Fruit fly (Drosophila melanogaster) whole organism, embryonic: Measurements from ENCODE around the gene CG5969.
A peak's percentile ranks its signal among the peaks of the same experiment; 100 is the strongest.

ENCODE experiments used
- ATbp ChIP-seq: fragments of 200-800 bp; sonication (Bioruptor generic); optimal IDR thresholded peaks from 2 replicates; lab custom pipeline; 2017; ENCODE audit warnings: missing biosample characterization, mild to moderate bottlenecking, missing genetic modification characterization, missing genetic modification reagents
- Aef1 ChIP-seq: fragments of 200-800 bp; sonication (Bioruptor generic); IDR thresholded peaks from 3 replicates; pipeline ENCODE4 v1.3.6; 2022; ENCODE audit warnings: missing biosample characterization, missing genetic modification characterization
- Asciz ChIP-seq: fragments of 200-800 bp; sonication (Bioruptor generic); optimal IDR thresholded peaks from 2 replicates; lab custom pipeline; 2017; ENCODE audit warnings: missing biosample characterization, mild to moderate bottlenecking, missing genetic modification characterization, missing genetic modification reagents
- B-H2 ChIP-seq: fragments of 200-800 bp; sonication (Bioruptor generic); optimal IDR thresholded peaks from 2 replicates; lab custom pipeline; 2018; ENCODE audit warnings: missing biosample characterization, mild to moderate bottlenecking, missing genetic modification characterization
- CG10959 ChIP-seq: fragments of 200-800 bp; sonication (Bioruptor generic); IDR thresholded peaks from 2 replicates; pipeline ENCODE4 v1.3.6; 2022; ENCODE audit warnings: missing biosample characterization, missing genetic modification characterization
- CG12071 ChIP-seq: fragments of 200-800 bp; sonication (Bioruptor generic); optimal IDR thresholded peaks from 3 replicates; lab custom pipeline; 2018; ENCODE audit warnings: missing biosample characterization, mild to moderate bottlenecking, missing genetic modification characterization
- CG12219 ChIP-seq: fragments of 200-800 bp; sonication (Bioruptor generic); optimal IDR thresholded peaks from 3 replicates; lab custom pipeline; 2018; ENCODE audit warnings: missing biosample characterization, mild to moderate bottlenecking, missing genetic modification characterization
- CG12659 ChIP-seq: fragments of 200-800 bp; sonication (Bioruptor generic); optimal IDR thresholded peaks from 3 replicates; lab custom pipeline; 2017; ENCODE audit warnings: mild to moderate bottlenecking, missing biosample characterization, missing genetic modification reagents, missing genetic modification characterization
- CG14965 ChIP-seq: fragments of 200-800 bp; sonication (Bioruptor generic); optimal IDR thresholded peaks from 2 replicates; lab custom pipeline; 2016; ENCODE audit warnings: missing biosample characterization, missing genetic modification characterization, borderline replicate concordance
- CG15011 ChIP-seq: fragments of 200-800 bp; sonication (Bioruptor generic); optimal IDR thresholded peaks from 3 replicates; lab custom pipeline; 2018; ENCODE audit warnings: missing biosample characterization, mild to moderate bottlenecking, missing genetic modification characterization
- CG15514 ChIP-seq: fragments of 200-800 bp; sonication (Bioruptor generic); optimal IDR thresholded peaks from 3 replicates; lab custom pipeline; 2017; ENCODE audit warnings: missing biosample characterization, missing genetic modification characterization, mild to moderate bottlenecking, moderate library complexity, missing genetic modification reagents
- CG1603 ChIP-seq: fragments of 200-800 bp; sonication (Bioruptor generic); optimal IDR thresholded peaks from 2 replicates; lab custom pipeline; 2019; ENCODE audit warnings: missing biosample characterization, mild to moderate bottlenecking, missing genetic modification characterization, moderate library complexity
- CG1792 ChIP-seq: fragments of 200-800 bp; sonication (Bioruptor generic); optimal IDR thresholded peaks from 2 replicates; lab custom pipeline; 2016; ENCODE audit warnings: missing biosample characterization, missing genetic modification characterization
- CG18599 ChIP-seq: fragments of 200-800 bp; sonication (Bioruptor generic); optimal IDR thresholded peaks from 3 replicates; lab custom pipeline; 2017; ENCODE audit warnings: missing biosample characterization, missing genetic modification characterization, mild to moderate bottlenecking, moderate library complexity, missing genetic modification reagents
- CG34376 ChIP-seq: fragments of 200-800 bp; sonication (Bioruptor generic); optimal IDR thresholded peaks from 2 replicates; lab custom pipeline; 2018; ENCODE audit warnings: missing biosample characterization, mild to moderate bottlenecking, missing genetic modification characterization
- CG4328 ChIP-seq: fragments of 200-800 bp; sonication (Bioruptor generic); optimal IDR thresholded peaks from 3 replicates; lab custom pipeline; 2017; ENCODE audit warnings: missing biosample characterization, missing genetic modification reagents, missing genetic modification characterization
- CG5180 ChIP-seq: fragments of 200-800 bp; sonication (Bioruptor generic); optimal IDR thresholded peaks from 3 replicates; lab custom pipeline; 2017; ENCODE audit warnings: missing biosample characterization, missing genetic modification characterization, mild to moderate bottlenecking, moderate library complexity, missing genetic modification reagents
- CG6272 ChIP-seq: fragments of 200-800 bp; sonication (Bioruptor generic); IDR thresholded peaks from 2 replicates; pipeline ENCODE4 v1.3.6; 2022; ENCODE audit warnings: missing biosample characterization, missing genetic modification characterization
- CG6813 ChIP-seq: fragments of 200-800 bp; sonication (Bioruptor generic); optimal IDR thresholded peaks from 2 replicates; lab custom pipeline; 2017; ENCODE audit warnings: missing biosample characterization, missing genetic modification characterization, mild to moderate bottlenecking, moderate library complexity, missing genetic modification reagents
- CG7271 ChIP-seq: fragments of 200-800 bp; sonication (Bioruptor generic); optimal IDR thresholded peaks from 2 replicates; lab custom pipeline; 2018; ENCODE audit warnings: missing biosample characterization, mild to moderate bottlenecking, missing genetic modification characterization, moderate library complexity
- CG7839 ChIP-seq: fragments of 200-800 bp; sonication (Bioruptor generic); optimal IDR thresholded peaks from 3 replicates; lab custom pipeline; 2018; ENCODE audit warnings: missing biosample characterization, mild to moderate bottlenecking, missing genetic modification characterization, moderate library complexity
- CG8089 ChIP-seq: fragments of 200-800 bp; sonication (Bioruptor generic); optimal IDR thresholded peaks from 3 replicates; lab custom pipeline; 2016; ENCODE audit warnings: missing biosample characterization, missing genetic modification characterization
- Dbx ChIP-seq: fragments of 200-800 bp; sonication (Bioruptor generic); IDR thresholded peaks from 3 replicates; pipeline ENCODE4 v1.3.6; 2022; ENCODE audit warnings: missing biosample characterization, missing genetic modification characterization
- E2f2 ChIP-seq: fragments of 200-800 bp; sonication (Bioruptor generic); IDR thresholded peaks from 2 replicates; pipeline ENCODE4 v1.3.6; 2022; ENCODE audit warnings: missing biosample characterization, missing genetic modification characterization
- HHEX ChIP-seq: fragments of 200-800 bp; sonication (Bioruptor generic); optimal IDR thresholded peaks from 3 replicates; lab custom pipeline; 2017; ENCODE audit warnings: missing biosample characterization, mild to moderate bottlenecking, missing genetic modification characterization, missing genetic modification reagents
- HLH54F ChIP-seq: fragments of 200-800 bp; sonication (Bioruptor generic); optimal IDR thresholded peaks from 3 replicates; lab custom pipeline; 2016; ENCODE audit warnings: missing biosample characterization, missing genetic modification characterization
- Hand ChIP-seq: fragments of 200-800 bp; sonication (Bioruptor generic); optimal IDR thresholded peaks from 2 replicates; lab custom pipeline; 2017; ENCODE audit warnings: mild to moderate bottlenecking, missing biosample characterization, missing genetic modification reagents, missing genetic modification characterization
- Hr39 ChIP-seq: fragments of >200 bp; optimal IDR thresholded peaks from 2 replicates; lab custom pipeline; 2017
- Jarid2 ChIP-seq: fragments of 200-800 bp; sonication (Bioruptor generic); optimal IDR thresholded peaks from 3 replicates; lab custom pipeline; 2017; ENCODE audit warnings: mild to moderate bottlenecking, missing biosample characterization, missing genetic modification reagents, missing genetic modification characterization
- Lpt ChIP-seq: fragments of >200 bp; optimal IDR thresholded peaks from 2 replicates; lab custom pipeline; 2018; ENCODE audit warnings: missing biosample characterization, missing genetic modification characterization
- Tbp ChIP-seq: fragments of >200 bp; optimal IDR thresholded peaks from 2 replicates; lab custom pipeline; 2018; ENCODE audit warnings: missing biosample characterization, missing genetic modification characterization
- ase ChIP-seq: fragments of 200-800 bp; sonication (Bioruptor generic); IDR thresholded peaks from 3 replicates; pipeline ENCODE4 v1.3.6; 2022; ENCODE audit warnings: missing biosample characterization, missing genetic modification characterization
- bowl ChIP-seq: fragments of 200-800 bp; sonication (Bioruptor generic); IDR thresholded peaks from 2 replicates; pipeline ENCODE4 v1.3.6; 2022; ENCODE audit warnings: missing biosample characterization, missing genetic modification characterization
- dm ChIP-seq: fragments of 200-800 bp; sonication (Bioruptor generic); optimal IDR thresholded peaks from 3 replicates; lab custom pipeline; 2016; ENCODE audit warnings: missing biosample characterization, missing genetic modification characterization
- en ChIP-seq: fragments of 200-800 bp; sonication (Bioruptor generic); optimal IDR thresholded peaks from 2 replicates; lab custom pipeline; 2016; ENCODE audit warnings: missing biosample characterization, missing genetic modification characterization
- esg ChIP-seq: fragments of 200-800 bp; sonication (Bioruptor generic); conservative IDR thresholded peaks from 2 replicates; pipeline ENCODE4 v1.3.6; 2022; ENCODE audit warnings: missing biosample characterization, missing genetic modification characterization
- gcm ChIP-seq: fragments of 200-800 bp; sonication (Bioruptor generic); optimal IDR thresholded peaks from 2 replicates; lab custom pipeline; 2019; ENCODE audit warnings: missing biosample characterization, mild to moderate bottlenecking, missing genetic modification characterization, moderate library complexity
- grau ChIP-seq: fragments of 200-800 bp; optimal IDR thresholded peaks from 3 replicates; lab custom pipeline; 2019; ENCODE audit warnings: missing biosample characterization, mild to moderate bottlenecking, missing genetic modification characterization, moderate library complexity
- grn ChIP-seq: fragments of 200-800 bp; sonication (Bioruptor generic); optimal IDR thresholded peaks from 3 replicates; lab custom pipeline; 2017; ENCODE audit warnings: missing biosample characterization, missing genetic modification characterization
- jumu ChIP-seq: fragments of 200-800 bp; sonication (Bioruptor generic); optimal IDR thresholded peaks from 3 replicates; lab custom pipeline; 2016; ENCODE audit warnings: missing biosample characterization, missing genetic modification characterization
- lola ChIP-seq, 3 experiments: fragments of >200 bp in 2 of 3; fragments of 200-800 bp in 1 of 3; sonication (Bioruptor generic) in 1 of 3; optimal IDR thresholded peaks; 2 replicates each; lab custom pipeline; 2017 to 2019; ENCODE audit warnings: missing biosample characterization in 3 of 3, missing genetic modification characterization in 3 of 3, mild to moderate bottlenecking in 1 of 3, moderate library complexity in 1 of 3
- nerfin-2 ChIP-seq: fragments of 200-800 bp; sonication (Bioruptor generic); IDR thresholded peaks from 2 replicates; pipeline ENCODE4 v1.3.6; 2022; ENCODE audit warnings: missing biosample characterization, missing genetic modification characterization; ENCODE audit not compliant: partially characterized antibody
- peb ChIP-seq: fragments of 200-800 bp; sonication (Bioruptor generic); IDR thresholded peaks from 2 replicates; pipeline ENCODE4 v1.3.6; 2022; ENCODE audit warnings: missing biosample characterization, missing genetic modification characterization
- pros ChIP-seq: fragments of 200-800 bp; sonication (Bioruptor generic); optimal IDR thresholded peaks from 3 replicates; lab custom pipeline; 2019; ENCODE audit warnings: missing biosample characterization, mild to moderate bottlenecking, missing genetic modification characterization, moderate library complexity
- ssp ChIP-seq: fragments of 200-800 bp; sonication (Bioruptor generic); IDR thresholded peaks from 2 replicates; pipeline ENCODE4 v1.3.6; 2022; ENCODE audit warnings: missing biosample characterization, missing genetic modification characterization
- zfh2 ChIP-seq: fragments of 200-800 bp; sonication (Bioruptor generic); optimal IDR thresholded peaks from 2 replicates; lab custom pipeline; 2016; ENCODE audit warnings: missing biosample characterization, missing genetic modification characterization

CG5969 gene

DNA sequence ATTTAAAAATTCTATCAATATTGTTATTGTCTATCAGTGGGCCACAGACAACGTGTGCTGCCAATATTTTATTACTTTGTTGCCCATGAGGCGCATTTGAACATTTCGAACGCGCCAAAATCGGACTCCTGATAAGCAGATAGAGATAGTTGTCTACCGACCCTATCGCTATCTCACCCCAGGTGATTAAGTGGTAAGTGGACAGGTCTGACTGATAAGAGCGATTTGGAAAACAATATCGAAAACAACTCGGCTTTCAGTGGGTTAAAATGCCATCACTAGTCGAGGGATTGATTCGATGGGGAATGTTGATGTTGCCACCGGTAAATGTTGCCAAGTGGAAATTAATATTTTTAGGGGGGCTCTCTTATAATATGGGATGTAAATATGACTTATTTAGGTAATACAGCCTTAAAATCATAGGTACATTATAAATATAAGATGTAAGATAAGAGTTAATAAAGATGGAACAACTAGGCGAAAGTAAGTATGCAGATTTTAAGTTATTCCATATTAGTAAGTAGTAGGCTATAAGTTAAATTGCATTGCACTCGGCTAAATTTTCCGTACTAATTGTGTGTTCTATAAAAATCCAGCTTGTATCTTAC lies 18.0 kb downstream of the CG5969 start, which contains the start of gene ND-39 (continued):
- TF ChIP-seq Jarid2 (GFP tag; lab: Kevin White, UChicago) (no peak), en (no peak), grn (peak; percentile 94), CG4328 (GFP tag; lab: Kevin White, UChicago) (no peak), CG18599 (GFP tag; lab: Kevin White, UChicago) (no peak), Dbx (GFP tag; lab: Robert Waterston, UW) (no peak), CG12659 (GFP tag; lab: Kevin White, UChicago) (peak; percentile 5), CG15514 (GFP tag; lab: Kevin White, UChicago) (peak; percentile 16), zfh2 (GFP tag; lab: Kevin White, UChicago) (no peak), CG34376 (GFP tag; lab: Kevin White, UChicago) (peak; percentile 35)

dm6 chr3L:20493417-20494261 lies 20.1 kb downstream of the CG5969 start:
- TF ChIP-seq CG15011 (GFP tag; lab: Kevin White, UChicago) (peak; percentile 53), esg (GFP tag; lab: Robert Waterston, UW) (peak; percentile 64), ATbp (GFP tag; lab: Kevin White, UChicago) (peak; percentile 55), CG10959 (GFP tag; lab: Robert Waterston, UW) (no peak), jumu (GFP tag; lab: Kevin White, UChicago) (no peak), CG7839 (tag; lab: Kevin White, UChicago) (peak; percentile 86), CG12219 (peak; percentile 23), CG12071 (GFP tag; lab: Kevin White, UChicago) (no peak), en (peak; percentile 24), E2f2 (GFP tag; lab: Robert Waterston, UW) (peak; percentile 56; the same call in 1 of the 2 replicates), CG1792 (GFP tag; lab: Kevin White, UChicago) (peak; percentile 13), HLH54F (peak; percentile 38), grau (tag; lab: Kevin White, UChicago) (peak; percentile 83), Hand (GFP tag; lab: Kevin White, UChicago) (peak; percentile 58), CG8089 (no peak), nerfin-2 (no peak), Asciz (peak; percentile 53), CG1603 (tag; lab: Kevin White, UChicago) (peak; percentile 11), HHEX (GFP tag; lab: Kevin White, UChicago) (peak; percentile 72), bowl (no peak), ase (GFP tag; lab: Robert Waterston, UW) (peak; percentile 69; the same call in 2 of the 3 replicates), CG6813 (GFP tag; lab: Kevin White, UChicago) (peak; percentile 57), lola (GFP tag; optimal IDR thresholded peaks at IDR 0.05; lab: Kevin White, UChicago) (peak in 1 of 3 experiments; percentile 20), B-H2 (GFP tag; lab: Kevin White, UChicago) (no peak), Aef1 (GFP tag; lab: Robert Waterston, UW) (peak; percentile 72), CG14965 (GFP tag; lab: Kevin White, UChicago) (no peak), CG7271 (tag; lab: Kevin White, UChicago) (no peak), CG6272 (GFP tag; lab: Robert Waterston, UW) (no peak), pros (GFP tag; lab: Kevin White, UChicago) (no peak), Lpt (GFP tag; lab: Kevin White, UChicago) (no peak), gcm (GFP tag; lab: Kevin White, UChicago) (peak; percentile 52), dm (GFP tag; lab: Kevin White, UChicago) (no peak), Hr39 (lab: Kevin White, UChicago) (no peak), Tbp (no peak), ssp (no peak; the same call in none of the 2 replicates), peb (peak; percentile 48; the same call in 1 of the 2 replicates), CG5180 (GFP tag; lab: Kevin White, UChicago) (peak; percentile 18)
